Fruit fly (Drosophila melanogaster): ENCODE data around the gene SclB.

The SclB gene

DNA sequence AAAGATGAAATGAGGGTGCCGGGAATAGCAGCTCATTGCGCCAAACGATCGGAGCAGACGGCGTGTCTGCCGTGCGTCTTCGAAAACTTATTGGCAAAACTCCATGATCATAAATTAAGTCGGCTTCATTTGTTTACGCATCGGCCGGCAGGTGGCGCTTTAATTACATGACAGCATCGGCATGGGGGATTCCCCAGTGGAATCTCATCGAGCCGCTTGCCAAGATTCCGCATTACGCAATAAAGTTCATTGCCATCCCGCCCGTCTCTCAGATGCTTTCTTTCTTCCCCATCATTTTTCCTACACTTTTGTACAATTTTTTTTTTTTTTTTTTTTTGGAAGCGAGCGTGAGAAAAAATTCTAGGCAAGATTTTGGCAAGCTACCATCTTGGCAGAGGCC is 38.8 kb downstream of the SclB start:
- peak; percentile 51; the same call in 1 of the 2 replicates for TF ChIP-seq CG32121 (GFP tag; IDR thresholded peaks at IDR 0.05)
- no peak for TF ChIP-seq CG14655 (GFP tag; optimal IDR thresholded peaks at IDR 0.05)

DNA sequence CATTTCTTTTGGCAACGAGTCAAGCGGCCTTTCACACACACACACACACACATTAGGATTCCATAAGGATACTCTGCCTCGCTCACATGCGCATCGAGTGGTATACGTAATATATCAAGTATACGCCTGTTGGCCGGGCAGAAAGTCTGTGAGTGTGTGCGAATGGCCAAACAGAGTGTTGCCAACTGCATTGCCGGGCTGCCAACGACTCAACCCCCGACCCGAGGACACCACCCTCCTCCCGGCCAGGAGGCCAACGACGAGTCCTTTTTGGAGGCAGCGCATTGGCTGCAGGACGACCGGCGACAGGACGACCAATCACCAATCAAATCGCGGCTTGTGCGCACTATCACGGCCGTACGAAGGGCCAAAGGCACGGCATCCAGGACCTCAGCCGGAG is 39.9 kb downstream of the SclB start:
- TF ChIP-seq CG9948 (tag; optimal IDR thresholded peaks at IDR 0.05) (no peak), EcR (GFP tag; optimal IDR thresholded peaks at IDR 0.05) (no peak), CG12605 (GFP tag; IDR thresholded peaks at IDR 0.05) (no peak), CG15710 (tag; optimal IDR thresholded peaks at IDR 0.05) (no peak), D1 (tag; optimal IDR thresholded peaks at IDR 0.05) (no peak), Ets98B (GFP tag; IDR thresholded peaks at IDR 0.05) (no peak), rn (GFP tag; IDR thresholded peaks at IDR 0.05) (no peak), CG13204 (GFP tag; optimal IDR thresholded peaks at IDR 0.05) (no peak), CG14655 (GFP tag; optimal IDR thresholded peaks at IDR 0.05) (no peak), CG8159 (tag; optimal IDR thresholded peaks at IDR 0.05) (no peak), CG4496 (GFP tag; IDR thresholded peaks at IDR 0.05) (no peak), CG34367 (tag; optimal IDR thresholded peaks at IDR 0.05) (no peak), Pif1A (GFP tag; optimal IDR thresholded peaks at IDR 0.05) (no peak), CG17806 (tag; optimal IDR thresholded peaks at IDR 0.05) (no peak), CG8301 (tag; optimal IDR thresholded peaks at IDR 0.05) (no peak), CG32121 (GFP tag; IDR thresholded peaks at IDR 0.05) (no peak), fd96Ca (GFP tag; IDR thresholded peaks at IDR 0.05) (no peak), Snoo (tag; optimal IDR thresholded peaks at IDR 0.05) (no peak), CG10348 (GFP tag; IDR thresholded peaks at IDR 0.05) (no peak)

DNA sequence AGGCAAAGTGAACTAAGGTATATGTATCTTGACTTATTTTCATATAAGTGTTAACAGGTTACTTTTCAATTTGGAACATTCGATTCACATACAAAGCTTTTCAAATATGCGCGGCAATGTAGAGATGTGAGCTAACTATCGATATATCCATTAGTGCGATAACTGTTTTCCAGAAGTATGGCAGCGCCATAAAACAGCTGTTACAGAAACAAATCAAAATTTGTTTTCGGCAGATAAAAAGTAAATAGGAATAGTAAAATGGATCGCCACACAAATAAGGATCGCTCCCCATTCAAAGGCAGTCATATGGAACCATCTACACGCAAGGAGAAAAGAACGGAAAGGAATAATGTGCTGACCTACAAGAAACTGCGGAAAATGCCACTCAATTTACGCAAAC is 41.5 kb downstream of the SclB start, which contains the start of the genes CG32832, CG31743 and CG34313:
CG32832 (minus strand) TSS at position 3 of the 400 bp plus-strand sequence.
CG31743 (plus strand) TSS at position 230 of the 400 bp plus-strand sequence.
CG34313 (plus strand) TSS at position 230 of the 400 bp plus-strand sequence.
- TF ChIP-seq fd96Ca (GFP tag; IDR thresholded peaks at IDR 0.05) = no peak
- no peak for TF ChIP-seq CG34367 (tag; optimal IDR thresholded peaks at IDR 0.05)
- no peak for TF ChIP-seq EcR (GFP tag; optimal IDR thresholded peaks at IDR 0.05)

DNA sequence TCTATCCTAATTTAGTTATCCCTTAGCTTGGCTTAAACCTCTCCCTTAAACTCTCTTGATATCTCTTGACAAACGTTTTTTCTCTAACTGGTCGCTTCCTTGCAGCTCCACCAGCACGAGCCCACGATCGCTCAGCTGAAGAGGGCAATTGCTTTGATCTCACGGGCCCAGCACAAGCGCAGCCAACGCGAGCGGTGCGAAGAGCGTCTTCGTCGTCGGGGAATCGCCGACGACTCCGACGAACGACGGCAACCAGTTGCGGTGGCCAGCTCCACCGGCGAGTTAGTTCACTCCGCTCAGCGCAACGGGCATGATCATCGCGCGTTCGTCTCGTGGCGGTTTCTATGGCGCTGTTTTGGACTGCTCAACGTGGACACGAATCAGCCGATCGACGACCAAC is 43.2 kb downstream of the SclB start:
- TF ChIP-seq D1 (tag; optimal IDR thresholded peaks at IDR 0.05) = no peak
- no peak for TF ChIP-seq EcR (GFP tag; optimal IDR thresholded peaks at IDR 0.05)
- no peak for TF ChIP-seq CG9948 (tag; optimal IDR thresholded peaks at IDR 0.05)
- no peak for TF ChIP-seq CG17806 (tag; optimal IDR thresholded peaks at IDR 0.05)
- no peak for TF ChIP-seq CG14655 (GFP tag; optimal IDR thresholded peaks at IDR 0.05)
- TF ChIP-seq Snoo (tag; optimal IDR thresholded peaks at IDR 0.05) = no peak
- peak; percentile 70 for TF ChIP-seq Ets98B (GFP tag; IDR thresholded peaks at IDR 0.05)
- peak; percentile 41; the same call in 1 of the 2 replicates for TF ChIP-seq CG32121 (GFP tag; IDR thresholded peaks at IDR 0.05)
- TF ChIP-seq Pif1B (GFP tag; optimal IDR thresholded peaks at IDR 0.05) = peak; percentile 24
- TF ChIP-seq CG13204 (GFP tag; optimal IDR thresholded peaks at IDR 0.05) = peak; percentile 86
- TF ChIP-seq fd96Ca (GFP tag; IDR thresholded peaks at IDR 0.05) = peak; percentile 63
- TF ChIP-seq CG10348 (GFP tag; IDR thresholded peaks at IDR 0.05) = no peak
- TF ChIP-seq CG8159 (tag; optimal IDR thresholded peaks at IDR 0.05) = no peak
- peak; percentile 54; the same call in 1 of the 2 replicates for TF ChIP-seq CG12605 (GFP tag; IDR thresholded peaks at IDR 0.05)
- TF ChIP-seq CG4496 (GFP tag; IDR thresholded peaks at IDR 0.05) = peak; percentile 75
- TF ChIP-seq rn (GFP tag; IDR thresholded peaks at IDR 0.05) = no peak
- TF ChIP-seq Pif1A (GFP tag; optimal IDR thresholded peaks at IDR 0.05) = peak; percentile 2
- no peak for TF ChIP-seq CG15710 (tag; optimal IDR thresholded peaks at IDR 0.05)
- TF ChIP-seq CG8301 (tag; optimal IDR thresholded peaks at IDR 0.05) = no peak
- no peak for TF ChIP-seq gl (tag; optimal IDR thresholded peaks at IDR 0.05)
- no peak for TF ChIP-seq CG34367 (tag; optimal IDR thresholded peaks at IDR 0.05)

DNA sequence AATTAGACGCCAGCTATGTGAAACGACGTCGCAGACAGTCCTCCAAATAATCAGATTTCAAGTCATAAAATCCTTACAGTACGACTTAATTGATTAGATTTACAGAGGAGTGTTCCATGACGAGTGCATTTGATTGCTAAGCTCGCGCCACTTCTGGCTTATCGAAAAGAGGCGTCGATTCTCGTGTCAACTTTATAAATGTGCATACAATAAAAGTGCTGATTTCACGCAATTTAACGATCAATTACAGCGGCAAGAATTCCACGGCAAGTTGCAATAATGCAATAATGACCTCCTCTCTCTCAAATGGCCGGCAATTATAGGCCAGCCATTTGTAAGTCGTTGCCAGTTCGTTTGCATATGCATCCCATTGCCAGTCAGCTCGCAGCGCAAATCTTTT is 44.6 kb downstream of the SclB start:
- TF ChIP-seq rn (GFP tag; IDR thresholded peaks at IDR 0.05) (no peak), D1 (tag; optimal IDR thresholded peaks at IDR 0.05) (no peak), CG8159 (tag; optimal IDR thresholded peaks at IDR 0.05) (no peak), CG10348 (GFP tag; IDR thresholded peaks at IDR 0.05) (no peak), CG15710 (tag; optimal IDR thresholded peaks at IDR 0.05) (no peak), CG9948 (tag; optimal IDR thresholded peaks at IDR 0.05) (no peak), gl (tag; optimal IDR thresholded peaks at IDR 0.05) (no peak), CG4496 (GFP tag; IDR thresholded peaks at IDR 0.05) (no peak), CG17806 (tag; optimal IDR thresholded peaks at IDR 0.05) (no peak), CG32121 (GFP tag; IDR thresholded peaks at IDR 0.05) (no peak), CG12605 (GFP tag; IDR thresholded peaks at IDR 0.05) (no peak), Pif1A (GFP tag; optimal IDR thresholded peaks at IDR 0.05) (no peak), CG13204 (GFP tag; optimal IDR thresholded peaks at IDR 0.05) (no peak)

DNA sequence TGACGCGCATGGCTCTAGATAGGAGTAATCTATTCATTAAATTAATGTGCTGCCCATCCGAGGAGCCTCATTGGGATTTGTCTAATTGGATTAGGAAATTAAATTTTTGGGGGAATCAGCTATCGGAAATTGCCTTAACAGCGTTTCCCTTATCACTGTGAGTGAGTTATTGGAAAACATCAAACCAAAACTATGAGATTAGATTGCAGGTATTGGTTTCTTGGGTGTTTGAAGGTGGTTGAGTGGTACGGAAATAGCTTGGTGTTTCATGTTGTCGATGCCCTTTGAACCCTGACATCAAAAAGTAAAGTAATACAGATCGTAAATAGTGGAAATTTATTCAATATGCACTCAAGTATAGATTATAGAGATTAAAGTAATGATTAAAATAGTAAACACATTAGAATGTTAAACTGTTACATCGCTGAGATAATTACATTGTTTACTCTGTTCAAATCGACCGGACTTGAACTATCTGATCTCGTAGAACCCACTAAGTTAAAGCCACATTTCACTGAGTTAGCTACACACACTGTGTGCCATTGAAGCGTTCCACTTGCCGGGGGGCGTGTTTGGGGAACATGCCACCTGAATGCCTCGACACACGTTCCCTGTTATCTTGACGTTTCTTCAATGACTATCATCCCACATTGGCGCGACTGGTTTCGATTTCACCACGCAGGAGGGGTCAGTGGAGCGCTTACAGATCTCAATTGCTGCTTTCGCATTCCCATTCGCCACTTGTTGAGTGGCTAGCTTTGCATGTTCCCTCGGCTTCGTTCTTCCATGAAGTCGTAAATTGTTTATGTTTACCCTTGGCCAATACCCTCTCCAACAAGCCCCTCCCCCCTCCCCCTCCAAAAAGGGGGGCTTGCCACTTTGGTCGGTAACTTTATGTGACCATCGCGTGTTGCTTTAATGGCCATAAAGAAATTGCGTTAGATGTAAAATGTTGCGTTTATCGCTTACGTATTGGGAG is 45.4 kb downstream of the SclB start:
- TF ChIP-seq CG8159 (tag; optimal IDR thresholded peaks at IDR 0.05) (no peak), EcR (GFP tag; optimal IDR thresholded peaks at IDR 0.05) (peak; percentile 61)
